Fruit fly (Drosophila melanogaster) whole organism, wandering third instar larva: ENCODE results near the gene Ge-1.
A peak's percentile ranks its signal among the peaks of the same experiment; 100 is the strongest.

Experiments used
- Abd-B ChIP-seq: fragments of >200 bp; optimal IDR thresholded peaks from 2 replicates; lab custom pipeline; 2017; ENCODE audit warnings: missing biosample characterization, missing genetic modification characterization
- CG32264 ChIP-seq: fragments of 200-800 bp; sonication (Bioruptor generic); optimal IDR thresholded peaks from 2 replicates; lab custom pipeline; 2016; ENCODE audit warnings: missing biosample characterization, missing genetic modification characterization
- CG9705 ChIP-seq: fragments of 200-800 bp; sonication (Bioruptor generic); optimal IDR thresholded peaks from 2 replicates; lab custom pipeline; 2018; ENCODE audit warnings: missing biosample characterization, mild to moderate bottlenecking, missing genetic modification characterization
- CrebA ChIP-seq: fragments of 200-800 bp; sonication (Bioruptor generic); optimal IDR thresholded peaks from 2 replicates; lab custom pipeline; 2016; ENCODE audit warnings: missing biosample characterization, mild to moderate bottlenecking, missing genetic modification characterization, borderline replicate concordance
- Dfd ChIP-seq: fragments of >200 bp; optimal IDR thresholded peaks from 2 replicates; lab custom pipeline; 2017; ENCODE audit warnings: missing biosample characterization, missing genetic modification characterization
- Dif ChIP-seq: fragments of 200-275, 200-300 bp; sonication (Bioruptor generic); optimal IDR thresholded peaks from 2 replicates; lab custom pipeline; 2018; ENCODE audit warnings: missing biosample characterization, missing genetic modification characterization; ENCODE audit not compliant: partially characterized antibody
- GATAd ChIP-seq: sonication (Bioruptor generic); optimal IDR thresholded peaks from 2 replicates; lab custom pipeline; 2016; ENCODE audit warnings: missing biosample characterization, missing genetic modification characterization
- HLH106 ChIP-seq: fragments of 200-800 bp; optimal IDR thresholded peaks from 3 replicates; lab custom pipeline; 2019; ENCODE audit warnings: missing biosample characterization, mild to moderate bottlenecking, missing genetic modification characterization, moderate library complexity
- Hnf4 ChIP-seq: fragments of 200-800 bp; sonication (Bioruptor generic); optimal IDR thresholded peaks from 2 replicates; lab custom pipeline; 2016; ENCODE audit warnings: missing biosample characterization, mild to moderate bottlenecking, missing genetic modification characterization
- Hr78 ChIP-seq: fragments of >200 bp; optimal IDR thresholded peaks from 2 replicates; lab custom pipeline; 2017; ENCODE audit warnings: missing biosample characterization, missing genetic modification characterization
- Hr83 ChIP-seq: fragments of 200-300 bp; sonication (Bioruptor generic); optimal IDR thresholded peaks from 2 replicates; lab custom pipeline; 2016; ENCODE audit warnings: missing biosample characterization, mild to moderate bottlenecking, missing genetic modification characterization, moderate library complexity; ENCODE audit not compliant: poor library complexity, severe bottlenecking
- Jra ChIP-seq: sonication (Bioruptor generic); optimal IDR thresholded peaks from 2 replicates; lab custom pipeline; 2016; ENCODE audit warnings: missing biosample characterization, missing genetic modification characterization
- Mio ChIP-seq: sonication (Bioruptor generic); optimal IDR thresholded peaks from 2 replicates; lab custom pipeline; 2016; ENCODE audit warnings: missing biosample characterization, missing genetic modification characterization
- Myc ChIP-seq: fragments of >200 bp; optimal IDR thresholded peaks from 2 replicates; lab custom pipeline; 2017
- N ChIP-seq: fragments of >200 bp; optimal IDR thresholded peaks from 2 replicates; lab custom pipeline; 2018; ENCODE audit warnings: missing biosample characterization, missing external identifiers, missing genetic modification characterization
- OdsH ChIP-seq: fragments of 200-800 bp; sonication (Bioruptor generic); optimal IDR thresholded peaks from 2 replicates; lab custom pipeline; 2016; ENCODE audit warnings: missing biosample characterization, mild to moderate bottlenecking, missing genetic modification characterization
- Rel ChIP-seq, 2 experiments: fragments of 200-800 bp; sonication (Bioruptor generic) in 1 of 2; optimal IDR thresholded peaks; 2 replicates in 1 of 2; 3 replicates in 1 of 2; lab custom pipeline; 2016 to 2019; ENCODE audit warnings: mild to moderate bottlenecking in 2 of 2, missing biosample characterization in 2 of 2, missing genetic modification characterization in 2 of 2, moderate library complexity in 1 of 2
- Sp1 ChIP-seq: fragments of 200-800 bp; sonication (Bioruptor generic); optimal IDR thresholded peaks from 3 replicates; lab custom pipeline; 2019; ENCODE audit warnings: missing biosample characterization, mild to moderate bottlenecking, missing genetic modification characterization, moderate library complexity
- Vsx2 ChIP-seq: fragments of 200-300, 225-300 bp; sonication (Bioruptor generic); optimal IDR thresholded peaks from 2 replicates; lab custom pipeline; 2018; ENCODE audit warnings: missing biosample characterization, missing genetic modification characterization; ENCODE audit not compliant: partially characterized antibody
- br ChIP-seq: fragments of 200-800 bp; sonication (Bioruptor generic); optimal IDR thresholded peaks from 2 replicates; lab custom pipeline; 2016; ENCODE audit warnings: missing biosample characterization, missing genetic modification characterization
- brk ChIP-seq: fragments of 200-800 bp; sonication (Bioruptor generic); optimal IDR thresholded peaks from 2 replicates; lab custom pipeline; 2016; ENCODE audit warnings: missing biosample characterization, mild to moderate bottlenecking, missing genetic modification characterization
- dl ChIP-seq, 2 experiments: fragments of 175-275, 200-275 bp in 1 of 2; fragments of 200-275 bp in 1 of 2; sonication (Bioruptor generic); optimal IDR thresholded peaks; lab custom pipeline; 2018; ENCODE audit warnings: mild to moderate bottlenecking in 2 of 2, missing biosample characterization in 2 of 2, missing genetic modification characterization in 2 of 2, moderate library complexity in 2 of 2; ENCODE audit not compliant: partially characterized antibody in 2 of 2, insufficient read depth in 1 of 2
- dmrt93B ChIP-seq: fragments of 200-800 bp; sonication (Bioruptor generic); optimal IDR thresholded peaks from 2 replicates; lab custom pipeline; 2018; ENCODE audit warnings: missing biosample characterization, mild to moderate bottlenecking, missing genetic modification characterization
- dsf ChIP-seq: sonication (Bioruptor generic); optimal IDR thresholded peaks from 2 replicates; lab custom pipeline; 2016; ENCODE audit warnings: missing biosample characterization, missing genetic modification characterization, borderline replicate concordance
- ey ChIP-seq: fragments of 200-800 bp; sonication (Bioruptor generic); optimal IDR thresholded peaks from 2 replicates; lab custom pipeline; 2016; ENCODE audit warnings: missing biosample characterization, missing genetic modification characterization
- foxo ChIP-seq, 2 experiments: fragments of 200-800 bp; sonication (Bioruptor generic); optimal IDR thresholded peaks; 2 replicates in 1 of 2; 3 replicates in 1 of 2; lab custom pipeline; 2016 to 2017; ENCODE audit warnings: missing biosample characterization in 2 of 2, missing genetic modification characterization in 2 of 2
- fru ChIP-seq: fragments of 200-800 bp; sonication (Bioruptor generic); optimal IDR thresholded peaks from 3 replicates; lab custom pipeline; 2016; ENCODE audit warnings: missing biosample characterization, mild to moderate bottlenecking, missing genetic modification characterization
- h ChIP-seq: fragments of 200-800 bp; sonication (Bioruptor generic); optimal IDR thresholded peaks from 3 replicates; lab custom pipeline; 2016; ENCODE audit warnings: missing biosample characterization, mild to moderate bottlenecking, missing genetic modification characterization
- jim ChIP-seq: fragments of 175-275, 200-325 bp; sonication (Bioruptor generic); optimal IDR thresholded peaks from 2 replicates; lab custom pipeline; 2016; ENCODE audit warnings: missing biosample characterization, mild to moderate bottlenecking, missing genetic modification characterization
- lola ChIP-seq: fragments of >200 bp; optimal IDR thresholded peaks from 2 replicates; lab custom pipeline; 2017; ENCODE audit warnings: missing biosample characterization, missing genetic modification characterization
- pan ChIP-seq: fragments of >200 bp; optimal IDR thresholded peaks from 2 replicates; lab custom pipeline; 2017
- psq ChIP-seq: fragments of 200-800 bp; sonication (Bioruptor generic); optimal IDR thresholded peaks from 3 replicates; lab custom pipeline; 2017; ENCODE audit warnings: missing biosample characterization, mild to moderate bottlenecking, missing genetic modification characterization, moderate library complexity
- rgr ChIP-seq: fragments of 200-800 bp; sonication (Bioruptor generic); optimal IDR thresholded peaks from 3 replicates; lab custom pipeline; 2016; ENCODE audit warnings: missing biosample characterization, mild to moderate bottlenecking, missing genetic modification characterization
- sage ChIP-seq: fragments of 200-800 bp; sonication (Bioruptor generic); optimal IDR thresholded peaks from 2 replicates; lab custom pipeline; 2016; ENCODE audit warnings: missing biosample characterization, mild to moderate bottlenecking, missing genetic modification characterization
- sv ChIP-seq: fragments of 200-800 bp; sonication (Bioruptor generic); optimal IDR thresholded peaks from 3 replicates; lab custom pipeline; 2016; ENCODE audit warnings: missing biosample characterization, missing genetic modification characterization
- tai ChIP-seq: sonication (Bioruptor generic); optimal IDR thresholded peaks from 2 replicates; lab custom pipeline; 2016; ENCODE audit warnings: missing biosample characterization, missing genetic modification characterization
- usp ChIP-seq: fragments of >200 bp; optimal IDR thresholded peaks from 2 replicates; lab custom pipeline; 2017; ENCODE audit warnings: missing biosample characterization, missing genetic modification characterization
- woc ChIP-seq: sonication (Bioruptor generic); optimal IDR thresholded peaks from 2 replicates; lab custom pipeline; 2016; ENCODE audit warnings: missing biosample characterization, mild to moderate bottlenecking, missing genetic modification characterization

Gene Ge-1

dm6 chr2L:11106562-11106962, 5.9 kb upstream of the Ge-1 start, which contains the start of gene Reps:
Gene Reps, minus strand, starts transcription at chr2L:11106645.
- peak; percentile 97 for TF ChIP-seq woc
- no peak for TF ChIP-seq Abd-B (GFP tag; lab: Kevin White, UChicago)
- peak; percentile 87 for TF ChIP-seq jim (GFP tag; lab: Kevin White, UChicago)
- TF ChIP-seq sage: peak; percentile 93
- peak; percentile 79 for TF ChIP-seq Rel (GFP tag; optimal IDR thresholded peaks at IDR 0.05; lab: Kevin White, UChicago)
- peak; percentile 88 for TF ChIP-seq Rel (tag; optimal IDR thresholded peaks at IDR 0.05; lab: Kevin White, UChicago)
- TF ChIP-seq Myc: no peak
- TF ChIP-seq br: peak; percentile 97
- TF ChIP-seq CG9705 (GFP tag; lab: Kevin White, UChicago): peak; percentile 97
- no peak for TF ChIP-seq CrebA (GFP tag; lab: Kevin White, UChicago)
- no peak for TF ChIP-seq Hr78 (GFP tag; lab: Kevin White, UChicago)
- no peak for TF ChIP-seq tai
- peak; percentile 83 to 99 for TF ChIP-seq foxo (GFP tag; optimal IDR thresholded peaks at IDR 0.05; lab: Kevin White, UChicago)
- peak; percentile 87 for TF ChIP-seq Mio (GFP tag; lab: Kevin White, UChicago)
- peak; percentile 94 for TF ChIP-seq Hr83 (GFP tag; lab: Kevin White, UChicago)
- no peak for TF ChIP-seq dl (GFP tag; optimal IDR thresholded peaks at IDR 0.05; lab: Kevin White, UChicago; ENCODE audit: insufficient read depth in 1 of 2, partially characterized antibody in 2 of 2)
- TF ChIP-seq lola (GFP tag; lab: Kevin White, UChicago): no peak
- TF ChIP-seq Vsx2: no peak
- no peak for TF ChIP-seq Dfd (GFP tag; lab: Kevin White, UChicago)
- peak; percentile 97 for TF ChIP-seq Jra (GFP tag; lab: Kevin White, UChicago)
- peak; percentile 97 for TF ChIP-seq fru
- peak; percentile 97 for TF ChIP-seq Sp1 (GFP tag; lab: Kevin White, UChicago)
- TF ChIP-seq GATAd (GFP tag; lab: Kevin White, UChicago): peak; percentile 90
- peak; percentile 88 for TF ChIP-seq CG32264
- peak; percentile 98 for TF ChIP-seq dmrt93B
- TF ChIP-seq OdsH: peak; percentile 97
- TF ChIP-seq h (GFP tag; lab: Kevin White, UChicago): peak; percentile 98
- no peak for TF ChIP-seq N (GFP tag; lab: Kevin White, UChicago)
- peak; percentile 98 for TF ChIP-seq HLH106 (tag; lab: Kevin White, UChicago)
- TF ChIP-seq ey (GFP tag; lab: Kevin White, UChicago): peak; percentile 97
- TF ChIP-seq Dif (GFP tag; lab: Kevin White, UChicago): no peak
- TF ChIP-seq rgr (GFP tag; lab: Kevin White, UChicago): peak; percentile 98
- no peak for TF ChIP-seq pan (lab: Kevin White, UChicago)
- peak; percentile 95 for TF ChIP-seq psq (GFP tag; lab: Kevin White, UChicago)
- peak; percentile 94 for TF ChIP-seq dsf
- TF ChIP-seq brk (GFP tag; lab: Kevin White, UChicago): no peak
- TF ChIP-seq usp (GFP tag; lab: Kevin White, UChicago): no peak
- peak; percentile 97 for TF ChIP-seq Hnf4
- TF ChIP-seq sv (GFP tag; lab: Kevin White, UChicago): peak; percentile 98
- TF ChIP-seq, all 38 proteins: peak for 24

DNA sequence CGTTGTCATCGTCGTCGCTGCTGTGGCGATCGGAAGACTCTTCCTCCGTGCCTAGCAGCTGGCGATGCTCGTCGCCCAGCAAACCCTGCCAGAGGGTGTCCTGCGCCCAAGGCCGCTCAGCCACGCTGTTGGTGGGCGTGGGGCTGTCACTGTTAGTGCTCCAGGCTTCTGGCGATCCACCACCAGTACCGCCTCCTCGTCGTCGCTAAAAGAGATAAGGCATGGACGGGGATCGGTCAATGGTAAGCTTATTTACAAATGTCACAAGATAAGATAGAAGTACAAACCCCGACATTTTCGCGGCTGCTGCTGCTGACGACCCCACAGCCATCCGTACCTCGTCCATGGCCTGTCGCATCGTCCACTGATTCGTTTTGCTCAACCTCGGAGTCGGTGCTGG, 4.6 kb upstream of the Ge-1 start:
- no peak for TF ChIP-seq ey (GFP tag; lab: Kevin White, UChicago)
- no peak for TF ChIP-seq GATAd (GFP tag; lab: Kevin White, UChicago)
- TF ChIP-seq h (GFP tag; lab: Kevin White, UChicago): no peak
- TF ChIP-seq foxo (GFP tag; optimal IDR thresholded peaks at IDR 0.05; lab: Kevin White, UChicago): no peak
- no peak for TF ChIP-seq sv (GFP tag; lab: Kevin White, UChicago)
- no peak for TF ChIP-seq CG32264
- TF ChIP-seq Hr78 (GFP tag; lab: Kevin White, UChicago): no peak
- no peak for TF ChIP-seq rgr (GFP tag; lab: Kevin White, UChicago)
- TF ChIP-seq woc: no peak
- no peak for TF ChIP-seq HLH106 (tag; lab: Kevin White, UChicago)
- no peak for TF ChIP-seq dmrt93B
